Fruit fly (Drosophila melanogaster) whole organism, adult: Measurements from ENCODE around the gene CG13097.

Experiments
- CG11617 ChIP-seq: fragments of 200-800 bp; sonication (Bioruptor generic); optimal IDR thresholded peaks from 2 replicates; lab custom pipeline; 2017; ENCODE audit warnings: mild to moderate bottlenecking, missing biosample characterization, missing genetic modification reagents, missing genetic modification characterization
- CG12768 ChIP-seq: fragments of 200-800 bp; sonication (Bioruptor generic); optimal IDR thresholded peaks from 2 replicates; lab custom pipeline; 2017; ENCODE audit warnings: missing biosample characterization, missing genetic modification characterization, mild to moderate bottlenecking, moderate library complexity, missing genetic modification reagents
- CG14711 ChIP-seq: fragments of 200-800 bp; sonication (Bioruptor generic); optimal IDR thresholded peaks from 2 replicates; lab custom pipeline; 2018; ENCODE audit warnings: missing biosample characterization, mild to moderate bottlenecking, missing genetic modification characterization, moderate library complexity
- CG33017 ChIP-seq: fragments of 200-800 bp; sonication (Bioruptor generic); optimal IDR thresholded peaks from 2 replicates; lab custom pipeline; 2018; ENCODE audit warnings: missing biosample characterization, mild to moderate bottlenecking, missing genetic modification characterization, moderate library complexity
- CG7045 ChIP-seq: fragments of 200-800 bp; sonication (Bioruptor generic); optimal IDR thresholded peaks from 2 replicates; lab custom pipeline; 2017; ENCODE audit warnings: missing biosample characterization, mild to moderate bottlenecking, missing genetic modification characterization
- CG7101 ChIP-seq: fragments of 200-800 bp; sonication (Bioruptor generic); optimal IDR thresholded peaks from 2 replicates; lab custom pipeline; 2018; ENCODE audit warnings: missing biosample characterization, mild to moderate bottlenecking, missing genetic modification characterization, moderate library complexity
- Mnt ChIP-seq: fragments of 200-800 bp; sonication (Bioruptor generic); optimal IDR thresholded peaks from 2 replicates; lab custom pipeline; 2016; ENCODE audit warnings: missing biosample characterization, mild to moderate bottlenecking, missing genetic modification characterization
- bab1 ChIP-seq: fragments of 200-800 bp; sonication (Bioruptor generic); optimal IDR thresholded peaks from 3 replicates; lab custom pipeline; 2019; ENCODE audit warnings: missing biosample characterization, mild to moderate bottlenecking, missing genetic modification characterization, moderate library complexity
- kay ChIP-seq: fragments of 200-800 bp; sonication (Bioruptor generic); peaks from one replicate; lab custom pipeline; 2016; ENCODE audit warnings: missing biosample characterization, missing genetic modification characterization, borderline replicate concordance
- pad ChIP-seq: fragments of 200-800 bp; sonication (Bioruptor generic); optimal IDR thresholded peaks from 3 replicates; lab custom pipeline; 2017; ENCODE audit warnings: missing biosample characterization, missing genetic modification characterization, mild to moderate bottlenecking, moderate library complexity, missing genetic modification reagents
- tj ChIP-seq: fragments of 200-800 bp; sonication (Bioruptor generic); optimal IDR thresholded peaks from 3 replicates; lab custom pipeline; 2017; ENCODE audit warnings: missing biosample characterization, mild to moderate bottlenecking, missing genetic modification characterization, moderate library complexity

DNA sequence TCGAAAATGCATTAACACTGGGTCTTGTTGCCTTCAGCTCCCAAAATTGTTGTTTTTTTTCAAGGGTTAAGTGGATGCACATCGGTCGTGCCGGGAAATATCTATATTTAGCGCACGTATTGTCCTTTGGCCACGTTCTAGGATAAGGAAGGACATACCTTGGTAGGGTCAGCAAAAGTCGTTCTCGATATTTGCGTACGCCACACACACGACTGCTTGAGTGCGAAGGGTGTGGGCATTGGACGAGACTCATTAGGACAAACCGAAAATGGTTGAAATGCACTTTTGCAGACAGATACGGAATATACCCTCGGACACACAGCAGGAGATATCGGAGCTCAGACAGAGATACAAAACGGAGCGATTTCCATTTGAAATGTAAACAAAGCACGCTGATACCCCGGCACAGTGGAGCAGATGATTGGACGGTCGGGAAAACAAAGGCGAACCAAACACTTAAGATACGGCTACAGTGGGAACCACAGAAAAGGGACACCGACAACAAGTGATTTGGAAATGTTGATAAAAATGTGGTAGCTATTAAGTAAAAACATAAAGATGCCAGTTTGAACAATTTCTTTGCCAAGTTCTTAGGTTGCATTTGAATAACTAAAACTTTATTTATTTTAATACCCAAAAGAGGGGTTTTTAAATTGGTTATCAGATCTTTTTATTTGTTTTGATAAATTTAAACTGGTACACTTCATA, 30.9 kb upstream of the CG13097 start:
- no peak for TF ChIP-seq CG33017 (tag; lab: Kevin White, UChicago)
- no peak for TF ChIP-seq kay
- no peak for TF ChIP-seq CG12768
- no peak for TF ChIP-seq CG11617 (GFP tag; lab: Kevin White, UChicago)
- no peak for TF ChIP-seq CG14711
- TF ChIP-seq CG7101 (tag; lab: Kevin White, UChicago), result no peak
- no peak for TF ChIP-seq Mnt (GFP tag; lab: Kevin White, UChicago)
- no peak for TF ChIP-seq CG7045
- no peak for TF ChIP-seq pad (GFP tag; lab: Kevin White, UChicago)
- no peak for TF ChIP-seq bab1
- no peak for TF ChIP-seq tj (GFP tag; lab: Kevin White, UChicago)
